Fruit fly (Drosophila melanogaster): Measurements from ENCODE around the gene Mer.

Mer gene

dm6 chrX:19663859-19664728, 29.2 kb downstream of the Mer start, which contains the start of the genes CG14223 and Ssu72:
CG14223 (minus strand) TSS chrX:19663971.
Ssu72 (plus strand) TSS chrX:19664561.
- TF ChIP-seq Vsx2 (GFP tag; optimal IDR thresholded peaks at IDR 0.05; ENCODE audit: partially characterized antibody) = no peak
- peak; percentile 6 for TF ChIP-seq woc (GFP tag; optimal IDR thresholded peaks at IDR 0.05)
- peak; percentile 15 for TF ChIP-seq Hnf4 (GFP tag; optimal IDR thresholded peaks at IDR 0.05)

- TF ChIP-seq Rel (GFP tag; optimal IDR thresholded peaks at IDR 0.05) = no peak
- TF ChIP-seq Rel (tag; optimal IDR thresholded peaks at IDR 0.05) = no peak
- peak; percentile 16 for TF ChIP-seq OdsH (GFP tag; optimal IDR thresholded peaks at IDR 0.05)
- TF ChIP-seq foxo (GFP tag; optimal IDR thresholded peaks at IDR 0.05) = peak in 1 of 2 experiments; percentile 45
- no peak for TF ChIP-seq Hr78 (GFP tag; optimal IDR thresholded peaks at IDR 0.05)
- TF ChIP-seq Dfd (GFP tag; optimal IDR thresholded peaks at IDR 0.05) = no peak
- peak; percentile 34 for TF ChIP-seq br (GFP tag; optimal IDR thresholded peaks at IDR 0.05)
- TF ChIP-seq pan (optimal IDR thresholded peaks at IDR 0.05) = no peak
- peak; percentile 5 for TF ChIP-seq CG9705 (GFP tag; optimal IDR thresholded peaks at IDR 0.05)
- TF ChIP-seq Hnf4 (GFP tag; optimal IDR thresholded peaks at IDR 0.05) = no peak
- TF ChIP-seq HLH106 (tag; optimal IDR thresholded peaks at IDR 0.05) = peak; percentile 64
- TF ChIP-seq CG32264 (GFP tag; optimal IDR thresholded peaks at IDR 0.05) = no peak
- TF ChIP-seq woc (GFP tag; optimal IDR thresholded peaks at IDR 0.05) = peak; percentile 79
- no peak for TF ChIP-seq jim (GFP tag; optimal IDR thresholded peaks at IDR 0.05)
- peak; percentile 37 for TF ChIP-seq psq (GFP tag; optimal IDR thresholded peaks at IDR 0.05)
- TF ChIP-seq Hr83 (GFP tag; optimal IDR thresholded peaks at IDR 0.05; ENCODE audit: poor library complexity, severe bottlenecking) = peak; percentile 3
- TF ChIP-seq sage (GFP tag; optimal IDR thresholded peaks at IDR 0.05) = no peak
- TF ChIP-seq brk (GFP tag; optimal IDR thresholded peaks at IDR 0.05) = no peak
- TF ChIP-seq Dif (GFP tag; optimal IDR thresholded peaks at IDR 0.05; ENCODE audit: partially characterized antibody) = no peak
- TF ChIP-seq Abd-B (GFP tag; optimal IDR thresholded peaks at IDR 0.05) = no peak
- TF ChIP-seq fru (GFP tag; optimal IDR thresholded peaks at IDR 0.05) = peak; percentile 37
- no peak for TF ChIP-seq sv (GFP tag; optimal IDR thresholded peaks at IDR 0.05)
- TF ChIP-seq ey (GFP tag; optimal IDR thresholded peaks at IDR 0.05) = peak; percentile 39
- no peak for TF ChIP-seq dmrt93B (GFP tag; optimal IDR thresholded peaks at IDR 0.05)
- peak; percentile 6 for TF ChIP-seq h (GFP tag; optimal IDR thresholded peaks at IDR 0.05)
- TF ChIP-seq usp (GFP tag; optimal IDR thresholded peaks at IDR 0.05) = no peak
- no peak for TF ChIP-seq CrebA (GFP tag; optimal IDR thresholded peaks at IDR 0.05; ENCODE audit: borderline replicate concordance)
- no peak for TF ChIP-seq Vsx2 (GFP tag; optimal IDR thresholded peaks at IDR 0.05; ENCODE audit: partially characterized antibody)
- no peak for TF ChIP-seq Myc (optimal IDR thresholded peaks at IDR 0.05)
- no peak for TF ChIP-seq tai (GFP tag; optimal IDR thresholded peaks at IDR 0.05)
- TF ChIP-seq rgr (GFP tag; optimal IDR thresholded peaks at IDR 0.05) = peak; percentile 14
- TF ChIP-seq Sp1 (GFP tag; optimal IDR thresholded peaks at IDR 0.05) = peak; percentile 68
- TF ChIP-seq dl (GFP tag; optimal IDR thresholded peaks at IDR 0.05; ENCODE audit: insufficient read depth in 1 of 2, partially characterized antibody in 2 of 2) = peak in 1 of 2 experiments; percentile 33
- no peak for TF ChIP-seq GATAd (GFP tag; optimal IDR thresholded peaks at IDR 0.05)
- no peak for TF ChIP-seq N (GFP tag; optimal IDR thresholded peaks at IDR 0.05)
- no peak for TF ChIP-seq Mio (GFP tag; optimal IDR thresholded peaks at IDR 0.05)
- TF ChIP-seq dsf (GFP tag; optimal IDR thresholded peaks at IDR 0.05; ENCODE audit: borderline replicate concordance) = no peak
- no peak for TF ChIP-seq lola (GFP tag; optimal IDR thresholded peaks at IDR 0.05)
- no peak for TF ChIP-seq Jra (GFP tag; optimal IDR thresholded peaks at IDR 0.05)
Observed at dm6 chrX:19663196-19663858, 30.0 kb downstream of the Mer start.
